Worm (Caenorhabditis elegans): ENCODE data around the gene brf-1.

DNA sequence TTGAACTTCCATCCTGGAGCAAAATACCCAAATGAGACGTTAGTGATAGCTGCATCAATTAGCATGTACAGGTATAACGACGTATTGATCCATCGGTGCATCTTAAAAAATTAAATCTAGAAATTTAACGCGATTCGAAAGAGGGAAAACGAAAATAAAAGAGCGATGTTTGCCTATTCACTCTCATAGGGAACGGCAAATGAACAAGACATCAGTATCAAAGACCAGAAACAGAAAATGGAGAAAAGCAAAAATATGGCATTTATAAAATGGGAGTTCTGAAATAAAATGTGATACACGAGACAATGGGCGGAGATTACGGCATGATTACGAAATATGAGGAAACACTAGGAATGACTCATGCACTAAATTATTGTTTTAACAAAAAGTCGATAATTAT is 50.7 kb downstream of the brf-1 start, which contains the start of gene haf-2:
- TF ChIP-seq nhr-76 (tag; optimal IDR thresholded peaks at IDR 0.05) (no peak), elt-2 (tag; optimal IDR thresholded peaks at IDR 0.05) (peak; percentile 11), egl-27 (tag; optimal IDR thresholded peaks at IDR 0.05) (no peak), snpc-4 (tag; optimal IDR thresholded peaks at IDR 0.05) (no peak), daf-12 (tag; optimal IDR thresholded peaks at IDR 0.05) (no peak), nhr-12 (tag; optimal IDR thresholded peaks at IDR 0.05) (no peak), fos-1 (tag; optimal IDR thresholded peaks at IDR 0.05) (no peak), fkh-10 (GFP tag; optimal IDR thresholded peaks at IDR 0.05) (no peak), nfya-1 (tag; optimal IDR thresholded peaks at IDR 0.05; ENCODE audit: insufficient read depth) (no peak), nhr-23 (tag; optimal IDR thresholded peaks at IDR 0.05) (no peak), unc-62 (GFP tag; optimal IDR thresholded peaks at IDR 0.05) (no peak), lin-39 (tag; optimal IDR thresholded peaks at IDR 0.05) (no peak), ztf-11 (tag; optimal IDR thresholded peaks at IDR 0.05) (no peak)
